Fruit fly (Drosophila melanogaster) Kc167 (cell line): ENCODE measurements around the gene Csk.

Experiments used
- Myc ChIP-seq: fragments of >200 bp; optimal IDR thresholded peaks from 2 replicates; lab custom pipeline; 2017; ENCODE audit warnings: missing external identifiers
- Sin3A ChIP-seq: fragments of >200 bp; optimal IDR thresholded peaks from 2 replicates; lab custom pipeline; 2018; ENCODE audit warnings: missing external identifiers
- h ChIP-seq: fragments of >200 bp; optimal IDR thresholded peaks from 3 replicates; lab custom pipeline; 2018; ENCODE audit warnings: missing external identifiers
- insv ChIP-seq: fragments of >200 bp; optimal IDR thresholded peaks from 3 replicates; lab custom pipeline; 2018; ENCODE audit warnings: missing external identifiers
- psq ChIP-seq: fragments of >200 bp; optimal IDR thresholded peaks from 2 replicates; lab custom pipeline; 2017; ENCODE audit warnings: missing external identifiers
- ttk ChIP-seq: sonication (Bioruptor generic); optimal IDR thresholded peaks from 2 replicates; lab custom pipeline; 2017; ENCODE audit warnings: missing external identifiers

The Csk gene

dm6 chr3R:11650105-11651039 lies at the start of gene Csk, which contains the start of gene Elp1:
Csk (minus strand) TSS chr3R:11650706.
Elp1 (plus strand) TSS chr3R:11650971.
- TF ChIP-seq psq (lab: Kevin White, UChicago) (no peak), ttk (no peak), Myc (lab: Kevin White, UChicago) (no peak), Sin3A (lab: Kevin White, UChicago) (no peak), insv (lab: Kevin White, UChicago) (no peak), h (lab: Kevin White, UChicago) (no peak)

DNA sequence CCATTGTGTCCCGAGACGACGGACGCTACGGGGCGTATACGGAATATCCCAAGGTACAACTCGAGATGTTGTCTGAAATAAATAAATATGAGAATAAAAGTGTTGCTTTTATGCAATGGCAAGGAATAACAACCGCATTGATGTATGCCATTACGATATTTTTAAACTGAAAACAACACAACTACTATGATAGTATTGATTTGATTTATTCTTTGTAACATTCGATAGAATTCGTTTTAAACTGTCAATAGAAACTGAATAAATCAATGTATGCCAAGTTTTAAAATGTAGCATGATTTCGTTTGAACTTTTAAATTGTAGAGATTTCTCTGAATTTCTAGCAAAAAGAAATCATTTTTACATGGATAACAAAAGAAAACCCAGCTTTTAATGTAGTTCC lies 45.7 kb upstream of the Csk start, which contains the start of gene CG14717:
CG14717 (plus strand) TSS at position 301 of the 400 bp plus-strand sequence.
- TF ChIP-seq ttk (no peak), insv (lab: Kevin White, UChicago) (no peak), Myc (lab: Kevin White, UChicago) (no peak), psq (lab: Kevin White, UChicago) (no peak), Sin3A (lab: Kevin White, UChicago) (no peak), h (lab: Kevin White, UChicago) (no peak)

DNA sequence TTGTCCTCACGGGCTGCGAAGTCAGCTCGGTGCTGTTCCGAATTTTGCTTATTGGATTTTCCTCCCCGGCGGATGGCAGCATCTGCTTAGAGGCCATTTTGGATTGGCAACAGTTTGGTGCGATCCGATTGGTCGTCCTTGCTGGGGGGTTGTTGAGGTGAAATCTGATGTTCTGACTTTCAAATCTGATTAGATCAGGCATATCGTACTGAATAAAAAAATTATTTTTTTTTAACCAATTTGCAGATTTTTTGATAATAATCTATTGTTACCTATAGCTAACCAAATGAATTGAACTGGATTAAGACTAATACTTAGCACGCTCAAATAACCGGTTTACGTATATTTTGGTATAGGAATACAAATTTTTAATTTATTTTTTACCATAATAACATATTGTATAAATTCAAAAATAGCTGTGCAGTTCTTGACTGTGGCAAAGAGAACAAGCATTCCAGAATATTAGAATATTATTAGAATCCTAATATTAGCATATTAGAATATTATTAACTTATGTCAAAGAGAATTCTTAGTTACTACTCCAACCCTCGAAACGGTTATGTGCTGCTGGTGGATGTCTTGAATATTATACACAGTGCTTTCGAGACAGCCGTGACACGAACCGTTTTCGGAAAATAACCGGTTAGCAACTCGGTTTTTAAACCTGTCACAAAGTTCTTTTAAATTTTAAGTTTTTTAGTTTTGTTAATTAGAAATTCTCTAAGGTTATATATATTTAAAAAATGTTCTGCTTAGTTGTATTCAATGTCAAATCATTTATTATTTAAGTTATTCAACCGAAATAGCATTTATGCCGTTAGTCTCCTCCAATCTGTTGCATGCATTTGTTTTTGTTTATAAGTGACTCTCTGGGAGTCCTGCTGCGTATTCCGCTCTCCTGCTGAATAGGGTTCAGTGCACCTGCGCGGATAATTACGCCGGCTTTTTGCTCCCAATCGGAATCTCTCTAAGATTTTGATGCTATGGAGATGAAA lies 44.1 kb upstream of the Csk start, which contains the start of gene Fer3:
Fer3 (minus strand) TSS at position 1 of the 995 bp plus-strand sequence.
- TF ChIP-seq psq (lab: Kevin White, UChicago): no peak
- TF ChIP-seq h (lab: Kevin White, UChicago): no peak
- no peak for TF ChIP-seq Sin3A (lab: Kevin White, UChicago)
- no peak for TF ChIP-seq insv (lab: Kevin White, UChicago)
- TF ChIP-seq ttk: no peak
- TF ChIP-seq Myc (lab: Kevin White, UChicago): no peak

DNA sequence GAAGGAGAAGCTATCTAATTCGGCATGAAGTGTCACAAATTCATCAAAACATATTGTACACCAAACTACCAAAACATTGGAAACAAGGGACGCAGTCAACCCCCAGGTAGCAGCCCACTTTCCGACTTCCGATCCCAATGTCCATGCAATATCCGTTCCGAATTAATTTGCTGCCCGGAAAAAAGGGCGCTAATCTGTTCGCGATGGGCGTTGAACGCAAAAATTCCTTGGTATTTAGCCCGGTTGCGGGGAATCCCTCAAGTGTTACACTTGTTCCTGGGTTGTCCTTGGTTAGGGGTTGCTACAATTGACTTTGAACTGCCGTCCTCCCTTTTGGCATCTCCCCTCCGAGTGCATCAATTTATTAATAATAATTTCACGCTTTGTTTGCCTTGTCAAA lies 42.0 kb upstream of the Csk start:
- TF ChIP-seq psq (lab: Kevin White, UChicago): no peak
- no peak for TF ChIP-seq Sin3A (lab: Kevin White, UChicago)
- no peak for TF ChIP-seq Myc (lab: Kevin White, UChicago)
- TF ChIP-seq h (lab: Kevin White, UChicago): no peak
- TF ChIP-seq ttk: no peak
- TF ChIP-seq insv (lab: Kevin White, UChicago): no peak

DNA sequence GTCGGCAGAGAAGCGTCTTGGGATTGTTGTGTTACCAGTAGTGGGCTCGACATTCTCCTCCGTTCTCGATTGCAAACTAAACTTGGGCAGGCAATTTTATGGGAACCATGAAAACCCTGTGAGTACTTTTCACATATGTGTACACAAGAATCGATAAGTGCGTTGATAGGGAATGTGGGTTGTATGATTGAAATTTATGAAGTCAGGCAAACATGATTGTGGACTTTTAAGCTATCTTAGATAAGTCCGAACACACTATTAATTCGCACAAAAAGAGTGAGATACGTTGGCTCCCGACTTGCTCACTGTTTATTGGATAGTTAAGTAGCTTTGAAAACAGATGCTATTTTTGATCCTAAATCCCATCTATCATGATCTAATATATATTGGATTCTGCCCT lies 41.2 kb upstream of the Csk start, which contains the start of gene CG18765:
CG18765 (minus strand) TSS at position 53 of the 400 bp plus-strand sequence.
- TF ChIP-seq psq (lab: Kevin White, UChicago): no peak
- no peak for TF ChIP-seq Sin3A (lab: Kevin White, UChicago)

- TF ChIP-seq insv (lab: Kevin White, UChicago) (no peak), Sin3A (lab: Kevin White, UChicago) (no peak), ttk (no peak), psq (lab: Kevin White, UChicago) (no peak), h (lab: Kevin White, UChicago) (no peak), Myc (lab: Kevin White, UChicago) (no peak)
These were observed 40.5 kb upstream of the Csk start for dm6 chr3R:11690857-11691471.

DNA sequence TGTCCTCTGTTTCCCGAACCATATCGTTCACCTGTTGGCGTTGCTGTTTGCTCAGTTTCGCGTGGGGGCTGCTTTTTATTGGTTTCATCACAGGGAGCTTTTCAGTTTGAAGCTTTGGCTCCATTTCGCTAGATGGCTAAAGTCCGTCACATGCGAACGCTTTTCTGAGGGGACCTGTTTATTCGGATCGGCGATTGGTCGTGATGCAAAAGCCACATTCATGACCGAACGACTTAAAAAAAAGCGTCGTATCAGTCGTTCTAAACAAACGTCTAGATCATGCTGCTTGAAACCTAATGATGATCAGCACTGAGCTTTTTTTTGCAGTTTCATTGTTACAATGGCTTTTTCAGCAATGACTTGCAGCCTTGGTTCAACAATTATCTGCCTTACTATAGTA lies 39.4 kb upstream of the Csk start, which contains the start of gene CG6908:
CG6908 (minus strand) TSS at position 152 of the 400 bp plus-strand sequence.
- TF ChIP-seq psq (lab: Kevin White, UChicago): no peak
- no peak for TF ChIP-seq Sin3A (lab: Kevin White, UChicago)
- TF ChIP-seq ttk: no peak
- no peak for TF ChIP-seq h (lab: Kevin White, UChicago)
- no peak for TF ChIP-seq insv (lab: Kevin White, UChicago)
- no peak for TF ChIP-seq Myc (lab: Kevin White, UChicago)

DNA sequence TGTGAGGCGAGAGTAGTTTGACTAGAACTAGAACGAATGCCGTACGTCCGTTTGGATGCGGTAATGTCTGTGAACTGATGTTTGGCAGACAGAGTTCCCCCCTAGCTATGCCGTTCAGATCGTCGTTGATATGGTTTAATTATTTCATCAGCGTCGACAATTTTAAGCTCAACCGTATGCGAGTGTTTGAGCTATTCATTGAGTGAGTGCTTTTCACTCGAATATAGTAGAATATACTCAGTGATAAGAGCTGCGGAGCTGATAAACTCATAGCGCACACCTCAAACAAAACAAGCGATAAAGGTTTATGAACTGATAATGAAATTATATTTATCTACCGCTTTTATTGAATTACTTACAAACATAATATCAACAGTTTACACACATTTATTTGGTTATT lies 37.5 kb upstream of the Csk start, which contains the start of gene CG6834:
CG6834 (minus strand) TSS at position 79 of the 400 bp plus-strand sequence.
- TF ChIP-seq h (lab: Kevin White, UChicago) (no peak), insv (lab: Kevin White, UChicago) (no peak), ttk (no peak), Myc (lab: Kevin White, UChicago) (no peak), Sin3A (lab: Kevin White, UChicago) (no peak), psq (lab: Kevin White, UChicago) (no peak)

DNA sequence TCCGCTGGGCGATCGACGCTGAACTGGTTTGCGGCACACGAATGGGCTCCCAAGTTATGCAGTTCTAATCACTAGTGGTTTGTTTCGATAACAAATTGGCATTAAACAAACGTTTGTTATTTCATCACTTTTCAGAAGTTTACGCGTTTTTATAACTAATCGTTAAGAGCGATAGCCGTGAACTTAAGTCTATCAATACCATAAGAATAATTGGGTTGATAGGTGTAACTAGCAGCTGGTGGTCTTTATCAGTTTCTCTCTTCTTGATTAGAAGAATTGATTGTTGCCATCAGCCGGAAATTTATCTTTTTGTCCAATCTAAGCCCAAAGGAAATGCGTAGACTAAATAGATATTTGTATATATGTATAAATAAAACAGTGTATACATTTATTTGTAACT lies 33.8 kb upstream of the Csk start, which contains the start of gene CG6830:
CG6830 (minus strand) TSS at position 27 of the 400 bp plus-strand sequence.
- no peak for TF ChIP-seq h (lab: Kevin White, UChicago)
- TF ChIP-seq Sin3A (lab: Kevin White, UChicago): no peak
- no peak for TF ChIP-seq ttk
- no peak for TF ChIP-seq psq (lab: Kevin White, UChicago)

DNA sequence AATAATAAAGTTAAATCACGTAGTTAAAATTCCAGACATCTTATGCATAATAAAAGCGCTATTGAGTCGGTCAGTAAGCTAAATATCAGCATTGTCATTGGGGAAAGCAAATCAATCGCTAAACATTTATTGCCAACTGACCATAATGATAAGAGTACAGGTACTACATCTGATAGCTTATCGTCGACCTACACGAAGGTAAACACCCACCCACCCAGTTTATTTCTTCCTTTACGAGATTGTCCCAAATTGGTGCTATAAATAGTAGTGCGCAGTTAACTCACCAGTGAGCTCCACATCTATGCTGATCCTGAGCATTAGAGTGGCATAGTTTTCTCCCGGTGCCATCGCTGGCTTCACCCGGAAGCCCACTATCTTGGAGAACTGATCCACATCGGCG lies 33.2 kb upstream of the Csk start:
- TF ChIP-seq insv (lab: Kevin White, UChicago) (no peak), psq (lab: Kevin White, UChicago) (no peak), Myc (lab: Kevin White, UChicago) (no peak), ttk (no peak), h (lab: Kevin White, UChicago) (no peak), Sin3A (lab: Kevin White, UChicago) (no peak)
